Fruit fly (Drosophila melanogaster): Measurements from ENCODE around the gene CG31220.
A peak's percentile ranks its signal among the peaks of the same experiment; 100 is the strongest.

The CG31220 gene

DNA sequence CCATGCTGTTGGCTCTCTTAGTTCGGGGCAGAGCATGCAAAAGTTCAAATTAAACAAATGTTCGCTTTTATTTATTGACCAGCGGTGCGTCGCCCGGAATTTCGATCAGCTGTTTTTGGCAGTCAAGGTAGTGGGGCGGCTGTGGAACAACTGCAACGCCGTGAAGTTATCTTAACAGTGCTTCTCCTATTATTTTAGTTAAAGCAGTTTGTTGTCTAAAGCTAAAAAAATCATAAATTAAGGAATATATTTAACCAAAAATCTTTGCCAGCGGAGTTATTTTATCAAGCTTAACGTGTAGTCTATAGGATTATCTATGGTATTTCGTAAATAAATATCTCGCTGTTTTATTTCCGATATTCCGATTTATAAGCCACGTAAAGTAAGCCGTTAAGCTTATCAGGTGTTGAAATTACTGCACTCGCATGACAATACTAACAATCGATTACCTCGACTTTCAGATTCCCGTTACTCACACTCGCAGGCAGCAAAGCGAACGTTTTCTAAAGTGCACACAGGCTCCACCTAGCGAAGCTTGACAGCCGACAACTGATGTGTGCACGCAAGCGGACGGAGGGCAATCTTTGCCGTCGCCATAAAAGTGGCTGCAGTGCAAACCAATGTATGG lies at the start of gene CG31220, which contains the start of gene CG6195 (continued):
- TF ChIP-seq zfh2 (GFP tag; optimal IDR thresholded peaks at IDR 0.05) (peak; percentile 24), sd (tag; optimal IDR thresholded peaks at IDR 0.05) (peak; percentile 98), Dp (GFP tag; optimal IDR thresholded peaks at IDR 0.05) (peak; percentile 42), CG4730 (GFP tag; IDR thresholded peaks at IDR 0.05) (no peak), dysf (GFP tag; IDR thresholded peaks at IDR 0.05) (0 out of 3 replicates have a peak, but pooled peaks have one; percentile 24), az2 (GFP tag; optimal IDR thresholded peaks at IDR 0.05) (peak; percentile 13), CG8359 (GFP tag; optimal IDR thresholded peaks at IDR 0.05; ENCODE audit: borderline replicate concordance) (no peak), Sry-δ (GFP tag; optimal IDR thresholded peaks at IDR 0.05) (peak; percentile 0), CG1603 (tag; optimal IDR thresholded peaks at IDR 0.05) (peak; percentile 100), Dek (tag; optimal IDR thresholded peaks at IDR 0.05) (peak; percentile 44), Awh (GFP tag; IDR thresholded peaks at IDR 0.05) (0 out of 2 replicates have a peak, but pooled peaks have one; percentile 20), sug (tag; optimal IDR thresholded peaks at IDR 0.05) (peak; percentile 12), chn (GFP tag; optimal IDR thresholded peaks at IDR 0.05) (peak; percentile 21), CG15514 (GFP tag; optimal IDR thresholded peaks at IDR 0.05) (peak; percentile 53), Dref (GFP tag; IDR thresholded peaks at IDR 0.05) (peak; percentile 51), CG17328 (GFP tag; IDR thresholded peaks at IDR 0.05) (0 out of 2 replicates have a peak, but pooled peaks have one; percentile 24), ewg (GFP tag; optimal IDR thresholded peaks at IDR 0.05) (peak; percentile 40), Nf-YB (GFP tag; optimal IDR thresholded peaks at IDR 0.05) (no peak), CG10366 (GFP tag; IDR thresholded peaks at IDR 0.05) (0 out of 2 replicates have a peak, but pooled peaks have one; percentile 23), rib (GFP tag; IDR thresholded peaks at IDR 0.05) (0 out of 2 replicates have a peak, but pooled peaks have one; percentile 8), Hsf (GFP tag; optimal IDR thresholded peaks at IDR 0.05) (peak; percentile 14), CG14014 (GFP tag; IDR thresholded peaks at IDR 0.05) (peak; percentile 29; the same call in 1 of the 2 replicates)

- TF ChIP-seq CG9437 (GFP tag; optimal IDR thresholded peaks at IDR 0.05), result no peak
- no peak for TF ChIP-seq CG16813 (GFP tag; IDR thresholded peaks at IDR 0.05; ENCODE audit: partially characterized antibody)
- no peak for TF ChIP-seq Sin3A (optimal IDR thresholded peaks at IDR 0.05)
- TF ChIP-seq psq (GFP tag; optimal IDR thresholded peaks at IDR 0.05), result no peak
- TF ChIP-seq CG14441 (GFP tag; IDR thresholded peaks at IDR 0.05), result no peak
- TF ChIP-seq CG1529 (GFP tag; optimal IDR thresholded peaks at IDR 0.05), result no peak
- TF ChIP-seq CG3065 (GFP tag; optimal IDR thresholded peaks at IDR 0.05), result no peak
- no peak for TF ChIP-seq CkIIα-i1 (GFP tag; IDR thresholded peaks at IDR 0.05)
- TF ChIP-seq CG9727 (GFP tag; optimal IDR thresholded peaks at IDR 0.05), result no peak
- TF ChIP-seq CG12942 (GFP tag; optimal IDR thresholded peaks at IDR 0.05), result no peak
- TF ChIP-seq dmrt11E (tag; optimal IDR thresholded peaks at IDR 0.05), result no peak
- TF ChIP-seq eve (GFP tag; optimal IDR thresholded peaks at IDR 0.05), result no peak
- TF ChIP-seq cwo (GFP tag; optimal IDR thresholded peaks at IDR 0.05), result no peak
- TF ChIP-seq CG7745 (tag; optimal IDR thresholded peaks at IDR 0.05), result no peak
Observed at dm6 chr3R:19598855-19599254, 49.4 kb upstream of the CG31220 start, which contains the start of gene Cpr92A. Cpr92A (minus strand) TSS chr3R:19598955.

- TF ChIP-seq Doc3 (GFP tag; IDR thresholded peaks at IDR 0.05; ENCODE audit: partially characterized antibody), result no peak
- TF ChIP-seq CG12299 (tag; optimal IDR thresholded peaks at IDR 0.05), result no peak
- no peak for TF ChIP-seq CG11696 (GFP tag; IDR thresholded peaks at IDR 0.05)
- TF ChIP-seq Hsf (GFP tag; optimal IDR thresholded peaks at IDR 0.05), result no peak
- TF ChIP-seq CG13775 (GFP tag; optimal IDR thresholded peaks at IDR 0.05), result no peak
- no peak for TF ChIP-seq p53 (GFP tag; optimal IDR thresholded peaks at IDR 0.05)
- no peak for TF ChIP-seq scrt (GFP tag; optimal IDR thresholded peaks at IDR 0.05)
Observed at dm6 chr3R:19600335-19600734, 48.0 kb upstream of the CG31220 start, which contains the start of gene CG7333. CG7333 (plus strand) TSS chr3R:19600635.
